Worm (Caenorhabditis elegans): ENCODE data around the gene unc-86.

DNA sequence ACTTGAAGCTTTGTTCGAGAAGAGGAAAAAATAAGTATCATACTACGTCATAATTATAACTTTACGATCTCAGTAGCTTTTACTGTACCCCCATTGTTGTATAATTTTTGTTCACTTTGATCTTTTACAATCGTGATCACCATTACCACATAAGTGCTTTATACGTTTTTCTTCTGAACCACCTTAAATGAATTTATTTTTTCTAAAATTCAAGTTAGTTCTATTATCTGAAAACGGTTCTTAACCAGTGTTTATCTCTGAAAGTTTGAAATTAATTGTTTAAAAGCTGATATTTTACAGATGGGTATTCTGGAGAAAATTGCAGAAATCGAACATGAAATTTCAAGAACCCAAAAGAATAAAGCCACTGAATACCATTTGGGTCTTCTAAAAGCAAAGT, 29.5 kb upstream of the unc-86 start, which contains the start of gene C02F5.3:
- TF ChIP-seq ceh-24 (tag; optimal IDR thresholded peaks at IDR 0.05) (no peak), ceh-30 (tag; optimal IDR thresholded peaks at IDR 0.05) (no peak), pha-4 (tag; optimal IDR thresholded peaks at IDR 0.05) (no peak), pag-3 (tag; optimal IDR thresholded peaks at IDR 0.05; ENCODE audit: borderline replicate concordance) (no peak), ceh-9 (tag; optimal IDR thresholded peaks at IDR 0.05) (no peak), ceh-48 (tag; optimal IDR thresholded peaks at IDR 0.05) (no peak), ceh-14 (tag; optimal IDR thresholded peaks at IDR 0.05) (no peak), unc-42 (tag; optimal IDR thresholded peaks at IDR 0.05) (no peak), T23F11.4 (GFP tag; optimal IDR thresholded peaks at IDR 0.05) (no peak), ets-4 (tag; optimal IDR thresholded peaks at IDR 0.05) (no peak), elt-2 (tag; optimal IDR thresholded peaks at IDR 0.05) (no peak), dmd-4 (tag; optimal IDR thresholded peaks at IDR 0.05; ENCODE audit: borderline replicate concordance) (no peak)

Measured in whole organism, late embryonic.